Fruit fly (Drosophila melanogaster) whole organism, embryonic: ENCODE measurements around the gene Agpat1.

ENCODE experiments used
- BtbVII ChIP-seq: fragments of 200-800 bp; sonication (Bioruptor generic); optimal IDR thresholded peaks from 3 replicates; lab custom pipeline; 2017; ENCODE audit warnings: missing biosample characterization, mild to moderate bottlenecking, missing genetic modification characterization
- CG13123 ChIP-seq: fragments of 200-800 bp; sonication (Bioruptor generic); optimal IDR thresholded peaks from 2 replicates; lab custom pipeline; 2016; ENCODE audit warnings: missing biosample characterization, missing genetic modification characterization
- CG13424 ChIP-seq: fragments of 200-800 bp; sonication (Bioruptor generic); optimal IDR thresholded peaks from 2 replicates; lab custom pipeline; 2019; ENCODE audit warnings: missing biosample characterization, mild to moderate bottlenecking, missing genetic modification characterization, moderate library complexity
- CG13775 ChIP-seq: fragments of 200-800 bp; sonication (Bioruptor generic); optimal IDR thresholded peaks from 3 replicates; lab custom pipeline; 2017; ENCODE audit warnings: missing biosample characterization, mild to moderate bottlenecking, missing genetic modification characterization
- CG14710 ChIP-seq: fragments of 200-800 bp; sonication (Bioruptor generic); optimal IDR thresholded peaks from 3 replicates; lab custom pipeline; 2019; ENCODE audit warnings: missing biosample characterization, mild to moderate bottlenecking, missing genetic modification characterization, moderate library complexity
- CG15514 ChIP-seq: fragments of 200-800 bp; sonication (Bioruptor generic); optimal IDR thresholded peaks from 3 replicates; lab custom pipeline; 2017; ENCODE audit warnings: missing biosample characterization, missing genetic modification characterization, mild to moderate bottlenecking, moderate library complexity, missing genetic modification reagents
- CG1602 ChIP-seq: fragments of 200-800 bp; sonication (Bioruptor generic); optimal IDR thresholded peaks from 3 replicates; lab custom pipeline; 2016; ENCODE audit warnings: missing biosample characterization, missing genetic modification characterization
- CG17328 ChIP-seq: fragments of 200-800 bp; sonication (Bioruptor generic); IDR thresholded peaks from 2 replicates; pipeline ENCODE4 v1.3.6; 2022; ENCODE audit warnings: missing biosample characterization, missing genetic modification characterization
- CG1832 ChIP-seq: fragments of 200-800 bp; sonication (Bioruptor generic); optimal IDR thresholded peaks from 2 replicates; lab custom pipeline; 2017; ENCODE audit warnings: missing biosample characterization, mild to moderate bottlenecking, missing genetic modification characterization, inconsistent platforms
- CG18476 ChIP-seq: fragments of 200-800 bp; sonication (Bioruptor generic); optimal IDR thresholded peaks from 2 replicates; lab custom pipeline; 2016; ENCODE audit warnings: missing biosample characterization, mild to moderate bottlenecking, missing genetic modification characterization
- CG3065 ChIP-seq: fragments of 200-800 bp; sonication (Bioruptor generic); optimal IDR thresholded peaks from 2 replicates; lab custom pipeline; 2016; ENCODE audit warnings: missing biosample characterization, missing genetic modification characterization
- CG31441 ChIP-seq: fragments of 200-800 bp; sonication (Bioruptor generic); IDR thresholded peaks from 2 replicates; pipeline ENCODE4 v1.3.6; 2022; ENCODE audit warnings: missing biosample characterization, missing genetic modification characterization
- CG3163 ChIP-seq: fragments of 200-800 bp; sonication (Bioruptor generic); optimal IDR thresholded peaks from 3 replicates; lab custom pipeline; 2016; ENCODE audit warnings: missing biosample characterization, missing genetic modification characterization
- CG32772 ChIP-seq: fragments of 200-800 bp; sonication (Bioruptor generic); IDR thresholded peaks from 2 replicates; pipeline ENCODE4 v1.3.6; 2022; ENCODE audit warnings: missing biosample characterization, missing genetic modification characterization
- CG3407 ChIP-seq: fragments of 200-800 bp; sonication (Bioruptor generic); optimal IDR thresholded peaks from 2 replicates; lab custom pipeline; 2018; ENCODE audit warnings: missing biosample characterization, mild to moderate bottlenecking, missing genetic modification characterization
- CG4328 ChIP-seq: fragments of 200-800 bp; sonication (Bioruptor generic); optimal IDR thresholded peaks from 3 replicates; lab custom pipeline; 2017; ENCODE audit warnings: missing biosample characterization, missing genetic modification reagents, missing genetic modification characterization
- CG6791 ChIP-seq: fragments of 200-800 bp; sonication (Bioruptor generic); IDR thresholded peaks from 3 replicates; pipeline ENCODE4 v1.3.6; 2022; ENCODE audit warnings: missing biosample characterization, missing genetic modification characterization; ENCODE audit not compliant: partially characterized antibody
- CG8290 ChIP-seq, 3 experiments: fragments of 200-800 bp; sonication (Bioruptor generic); optimal IDR thresholded peaks; 2 replicates each; lab custom pipeline; 2016 to 2019; ENCODE audit warnings: missing biosample characterization in 3 of 3, missing genetic modification characterization in 3 of 3, mild to moderate bottlenecking in 2 of 3, moderate library complexity in 1 of 3
- CkIIα-i1 ChIP-seq: fragments of 200-800 bp; sonication (Bioruptor generic); IDR thresholded peaks from 2 replicates; pipeline ENCODE4 v1.3.6; 2022; ENCODE audit warnings: missing biosample characterization, missing genetic modification characterization
- Fer2 ChIP-seq: fragments of 200-800 bp; sonication (Bioruptor generic); optimal IDR thresholded peaks from 2 replicates; lab custom pipeline; 2018; ENCODE audit warnings: missing biosample characterization, mild to moderate bottlenecking, missing genetic modification characterization, moderate library complexity
- HmgD ChIP-seq: fragments of 200-800 bp; sonication (Bioruptor generic); optimal IDR thresholded peaks from 3 replicates; lab custom pipeline; 2016; ENCODE audit warnings: missing biosample characterization, missing genetic modification characterization
- Hr3 ChIP-seq: fragments of 200-800 bp; sonication (Bioruptor generic); optimal IDR thresholded peaks from 3 replicates; lab custom pipeline; 2016; ENCODE audit warnings: missing biosample characterization, missing genetic modification characterization
- Opbp ChIP-seq: fragments of 200-800 bp; sonication (Bioruptor generic); IDR thresholded peaks from 3 replicates; pipeline ENCODE4 v1.3.6; 2022; ENCODE audit warnings: missing biosample characterization, missing genetic modification characterization; ENCODE audit not compliant: partially characterized antibody
- Sin3A ChIP-seq: fragments of >200 bp; optimal IDR thresholded peaks from 2 replicates; lab custom pipeline; 2018
- Xrp1 ChIP-seq: fragments of 200-800 bp; sonication (Bioruptor generic); IDR thresholded peaks from 2 replicates; pipeline ENCODE4 v1.3.6; 2022; ENCODE audit warnings: missing biosample characterization, missing genetic modification characterization
- aop ChIP-seq: fragments of 200-800 bp; sonication (Bioruptor generic); IDR thresholded peaks from 2 replicates; pipeline ENCODE4 v1.3.6; 2022; ENCODE audit warnings: missing biosample characterization, missing genetic modification characterization
- ato ChIP-seq: fragments of 200-800 bp; sonication (Bioruptor generic); IDR thresholded peaks from 2 replicates; pipeline ENCODE4 v1.3.6; 2022; ENCODE audit warnings: missing biosample characterization, missing genetic modification characterization; ENCODE audit not compliant: partially characterized antibody
- croc ChIP-seq: fragments of 200-800 bp; sonication (Bioruptor generic); conservative IDR thresholded peaks from 3 replicates; pipeline ENCODE4 v1.3.6; 2022; ENCODE audit warnings: missing biosample characterization, missing genetic modification characterization
- dimm ChIP-seq: fragments of 200-800 bp; sonication (Bioruptor generic); IDR thresholded peaks from 2 replicates; pipeline ENCODE4 v1.3.6; 2022; ENCODE audit warnings: missing biosample characterization, missing genetic modification characterization
- dmrt11E ChIP-seq: fragments of 200-800 bp; sonication (Bioruptor generic); optimal IDR thresholded peaks from 3 replicates; lab custom pipeline; 2018; ENCODE audit warnings: missing biosample characterization, mild to moderate bottlenecking, missing genetic modification characterization, moderate library complexity
- dpn ChIP-seq, 2 experiments: fragments of 200-800 bp; sonication (Bioruptor generic); optimal IDR thresholded peaks; 3 replicates each; lab custom pipeline; 2016; ENCODE audit warnings: missing biosample characterization in 2 of 2, missing genetic modification characterization in 2 of 2
- emc ChIP-seq: fragments of 200-800 bp; sonication (Bioruptor generic); optimal IDR thresholded peaks from 2 replicates; lab custom pipeline; 2016; ENCODE audit warnings: missing biosample characterization, missing genetic modification characterization
- esg ChIP-seq: fragments of 200-800 bp; sonication (Bioruptor generic); conservative IDR thresholded peaks from 2 replicates; pipeline ENCODE4 v1.3.6; 2022; ENCODE audit warnings: missing biosample characterization, missing genetic modification characterization
- fu2 ChIP-seq: fragments of 200-800 bp; sonication (Bioruptor generic); optimal IDR thresholded peaks from 2 replicates; lab custom pipeline; 2016; ENCODE audit warnings: missing biosample characterization, missing genetic modification characterization
- gcm2 ChIP-seq: fragments of 200-800 bp; sonication (Bioruptor generic); optimal IDR thresholded peaks from 2 replicates; lab custom pipeline; 2016; ENCODE audit warnings: missing biosample characterization, missing genetic modification characterization
- jumu ChIP-seq: fragments of 200-800 bp; sonication (Bioruptor generic); optimal IDR thresholded peaks from 3 replicates; lab custom pipeline; 2016; ENCODE audit warnings: missing biosample characterization, missing genetic modification characterization
- kah ChIP-seq: fragments of 200-800 bp; sonication (Bioruptor generic); optimal IDR thresholded peaks from 2 replicates; lab custom pipeline; 2018; ENCODE audit warnings: missing biosample characterization, mild to moderate bottlenecking, missing genetic modification characterization
- maf-S ChIP-seq: fragments of 200-800 bp; sonication (Bioruptor generic); optimal IDR thresholded peaks from 2 replicates; lab custom pipeline; 2016; ENCODE audit warnings: missing biosample characterization, missing genetic modification characterization
- nom ChIP-seq: fragments of 200-800 bp; sonication (Bioruptor generic); optimal IDR thresholded peaks from 2 replicates; lab custom pipeline; 2017; ENCODE audit warnings: missing biosample characterization, missing genetic modification characterization, mild to moderate bottlenecking, moderate library complexity, missing genetic modification reagents
- org-1 ChIP-seq: fragments of 200-800 bp; sonication (Bioruptor generic); optimal IDR thresholded peaks from 2 replicates; lab custom pipeline; 2017; ENCODE audit warnings: missing biosample characterization, missing genetic modification characterization
- p53 ChIP-seq: fragments of 200-800 bp; sonication (Bioruptor generic); optimal IDR thresholded peaks from 2 replicates; lab custom pipeline; 2016; ENCODE audit warnings: missing biosample characterization, missing genetic modification characterization
- phol ChIP-seq: fragments of 200-800 bp; sonication (Bioruptor generic); optimal IDR thresholded peaks from 3 replicates; lab custom pipeline; 2018; ENCODE audit warnings: missing biosample characterization, mild to moderate bottlenecking, missing genetic modification characterization, moderate library complexity
- pita ChIP-seq: fragments of 200-800 bp; sonication (Bioruptor generic); optimal IDR thresholded peaks from 2 replicates; lab custom pipeline; 2017; ENCODE audit warnings: missing biosample characterization, mild to moderate bottlenecking, missing genetic modification characterization
- pum ChIP-seq: fragments of 200-800 bp; sonication (Bioruptor generic); optimal IDR thresholded peaks from 2 replicates; lab custom pipeline; 2016; ENCODE audit warnings: missing biosample characterization, missing genetic modification characterization
- row ChIP-seq: fragments of 200-800 bp; sonication (Bioruptor generic); IDR thresholded peaks from 3 replicates; pipeline ENCODE4 v1.3.6; 2022; ENCODE audit warnings: missing biosample characterization, missing genetic modification characterization
- sim ChIP-seq: fragments of 200-800 bp; sonication (Bioruptor generic); IDR thresholded peaks from 2 replicates; pipeline ENCODE4 v1.3.6; 2022; ENCODE audit warnings: missing biosample characterization, missing genetic modification characterization
- slbo ChIP-seq: fragments of 200-800 bp; sonication (Bioruptor generic); IDR thresholded peaks from 2 replicates; pipeline ENCODE4 v1.3.6; 2022; ENCODE audit warnings: missing biosample characterization, missing genetic modification characterization
- stc ChIP-seq: fragments of 200-800 bp; sonication (Bioruptor generic); IDR thresholded peaks from 2 replicates; pipeline ENCODE4 v1.3.6; 2022; ENCODE audit warnings: missing biosample characterization, missing genetic modification characterization
- sug ChIP-seq: fragments of 200-800 bp; optimal IDR thresholded peaks from 2 replicates; lab custom pipeline; 2019; ENCODE audit warnings: missing biosample characterization, mild to moderate bottlenecking, missing genetic modification characterization, moderate library complexity
- tio ChIP-seq: fragments of 200-800 bp; sonication (Bioruptor generic); optimal IDR thresholded peaks from 2 replicates; lab custom pipeline; 2017; ENCODE audit warnings: missing biosample characterization, missing genetic modification characterization, inconsistent platforms
- zfh2 ChIP-seq: fragments of 200-800 bp; sonication (Bioruptor generic); optimal IDR thresholded peaks from 2 replicates; lab custom pipeline; 2016; ENCODE audit warnings: missing biosample characterization, missing genetic modification characterization

Gene Agpat1

dm6 chrX:12744026-12744688 is 20.9 kb upstream of the Agpat1 start, which contains the start of gene CG4004 (continued):
- TF ChIP-seq CG32772 (GFP tag; lab: Robert Waterston, UW) (0 out of 2 replicates have a peak, but pooled peaks have one; percentile 15), CG17328 (GFP tag; lab: Robert Waterston, UW) (no peak), CG15514 (GFP tag; lab: Kevin White, UChicago) (no peak), CG13775 (GFP tag; lab: Kevin White, UChicago) (no peak), Fer2 (no peak), dmrt11E (tag; lab: Kevin White, UChicago) (peak; percentile 43), gcm2 (GFP tag; lab: Kevin White, UChicago) (no peak), CG4328 (no peak), sug (tag; lab: Kevin White, UChicago) (no peak), zfh2 (GFP tag; lab: Kevin White, UChicago) (no peak), phol (tag; lab: Kevin White, UChicago) (peak; percentile 58), slbo (GFP tag; lab: Robert Waterston, UW) (no peak), HmgD (GFP tag; lab: Kevin White, UChicago) (no peak), Opbp (GFP tag; lab: Robert Waterston, UW) (no peak), emc (no peak), dimm (GFP tag; lab: Robert Waterston, UW) (no peak), fu2 (GFP tag; lab: Kevin White, UChicago) (no peak), stc (GFP tag; lab: Robert Waterston, UW) (no peak), esg (GFP tag; lab: Robert Waterston, UW) (no peak), kah (GFP tag; lab: Kevin White, UChicago) (no peak), CG3407 (GFP tag; lab: Kevin White, UChicago) (peak; percentile 100), CkIIα-i1 (GFP tag; lab: Robert Waterston, UW) (no peak), CG18476 (GFP tag; lab: Kevin White, UChicago) (no peak), croc (GFP tag; lab: Robert Waterston, UW) (no peak), CG6791 (GFP tag; lab: Robert Waterston, UW) (no peak), maf-S (GFP tag; lab: Kevin White, UChicago) (no peak), sim (no peak), p53 (no peak), CG3163 (GFP tag; lab: Kevin White, UChicago) (no peak), dpn (GFP tag; optimal IDR thresholded peaks at IDR 0.05; lab: Kevin White, UChicago) (no peak), Xrp1 (GFP tag; lab: Robert Waterston, UW) (peak; percentile 16; the same call in 1 of the 2 replicates), pum (GFP tag; lab: Kevin White, UChicago) (no peak), Hr3 (GFP tag; lab: Kevin White, UChicago) (no peak), BtbVII (no peak), tio (GFP tag; lab: Kevin White, UChicago) (no peak), ato (no peak), CG13424 (tag; lab: Kevin White, UChicago) (peak; percentile 68), row (GFP tag; lab: Robert Waterston, UW) (peak; percentile 20; the same call in 1 of the 3 replicates), org-1 (GFP tag; lab: Kevin White, UChicago) (no peak), CG3065 (GFP tag; lab: Kevin White, UChicago) (no peak), jumu (GFP tag; lab: Kevin White, UChicago) (no peak), CG13123 (GFP tag; lab: Kevin White, UChicago) (no peak), CG14710 (tag; lab: Kevin White, UChicago) (no peak), pita (GFP tag; lab: Kevin White, UChicago) (no peak), aop (GFP tag; lab: Robert Waterston, UW) (no peak), CG1602 (GFP tag; lab: Kevin White, UChicago) (no peak), CG1832 (GFP tag; lab: Kevin White, UChicago) (no peak), CG31441 (GFP tag; lab: Robert Waterston, UW) (no peak), Sin3A (lab: Kevin White, UChicago) (no peak), nom (GFP tag; lab: Kevin White, UChicago) (peak; percentile 53), CG8290 (GFP tag; optimal IDR thresholded peaks at IDR 0.05; lab: Kevin White, UChicago) (no peak), CG8290 (tag; optimal IDR thresholded peaks at IDR 0.05; lab: Kevin White, UChicago) (peak in 1 of 2 experiments; percentile 17)
